Worm (Caenorhabditis elegans) whole organism, L1 larva: ENCODE measurements around the gene wht-5.

Experiments
- fos-1 ChIP-seq: fragments of 150-350 bp; optimal IDR thresholded peaks from 2 replicates; lab custom pipeline; 2014; ENCODE audit warnings: missing biosample characterization, missing genetic modification characterization
- nhr-28 ChIP-seq: fragments of 150-350 bp; optimal IDR thresholded peaks from 2 replicates; lab custom pipeline; 2014; ENCODE audit warnings: missing biosample characterization, missing genetic modification characterization
- nhr-77 ChIP-seq: fragments of 150-350 bp; optimal IDR thresholded peaks from 2 replicates; lab custom pipeline; 2014; ENCODE audit warnings: missing biosample characterization, missing genetic modification characterization
- pag-3 ChIP-seq: sonication (generic microtip); optimal IDR thresholded peaks from 2 replicates; lab custom pipeline; 2017; ENCODE audit warnings: missing genetic modification characterization, mild to moderate bottlenecking, missing compliant biosample characterization, antibody characterized with exemption, borderline replicate concordance; ENCODE audit not compliant: insufficient read depth
- pax-3 ChIP-seq: fragments of 200-800 bp; sonication (Bioruptor generic); optimal IDR thresholded peaks from 2 replicates; lab custom pipeline; 2018; ENCODE audit warnings: mild to moderate bottlenecking, missing genetic modification characterization, moderate library complexity, missing compliant biosample characterization
- pqm-1 ChIP-seq: sonication (generic microtip); optimal IDR thresholded peaks from 3 replicates; lab custom pipeline; 2017; ENCODE audit warnings: missing biosample characterization, missing genetic modification characterization
- zag-1 ChIP-seq: fragments of 150-350 bp; optimal IDR thresholded peaks from 2 replicates; lab custom pipeline; 2014; ENCODE audit warnings: missing biosample characterization, missing genetic modification characterization
- ztf-11 ChIP-seq, 2 experiments: sonication (generic microtip); optimal IDR thresholded peaks; 2 replicates each; lab custom pipeline; 2016 to 2017; ENCODE audit warnings: missing genetic modification characterization in 2 of 2, missing biosample characterization in 1 of 2, missing compliant biosample characterization in 1 of 2

DNA sequence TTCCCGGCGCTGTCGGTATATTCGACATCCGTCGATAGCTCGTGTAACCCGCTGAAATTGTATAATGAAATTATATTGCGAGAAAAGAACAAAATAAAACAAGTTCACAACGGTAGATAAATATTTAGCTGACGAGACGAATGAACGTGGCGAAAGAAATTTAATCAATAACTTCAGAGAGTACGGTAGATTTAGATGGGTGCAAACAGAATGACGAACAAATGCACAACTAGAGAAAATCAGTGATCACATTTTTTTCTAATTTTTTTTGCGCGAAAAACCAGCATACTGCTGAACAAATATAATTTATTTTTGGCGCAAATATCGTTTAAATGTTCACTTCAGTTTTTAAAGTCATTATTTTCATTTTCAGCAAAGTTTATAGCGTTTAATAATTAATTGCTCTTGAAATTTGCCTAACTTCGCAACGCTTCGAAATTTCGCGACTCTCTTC is 23.4 kb downstream of the wht-5 start, which contains the start of gene sec-24.2:
- no peak for TF ChIP-seq ztf-11 (tag; optimal IDR thresholded peaks at IDR 0.05; lab: Kevin White, UChicago)
- no peak for TF ChIP-seq nhr-77 (tag; lab: Kevin White, UChicago)
- TF ChIP-seq pqm-1 (tag; lab: Kevin White, UChicago) = no peak
- no peak for TF ChIP-seq zag-1 (tag; lab: Kevin White, UChicago)
- no peak for TF ChIP-seq pax-3
- TF ChIP-seq nhr-28 (tag; lab: Kevin White, UChicago) = no peak
- TF ChIP-seq fos-1 (tag; lab: Kevin White, UChicago) = no peak
- TF ChIP-seq pag-3 (tag; lab: Kevin White, UChicago) = no peak
